Fruit fly (Drosophila melanogaster): Measurements from ENCODE around the gene RunxA.

RunxA gene

DNA sequence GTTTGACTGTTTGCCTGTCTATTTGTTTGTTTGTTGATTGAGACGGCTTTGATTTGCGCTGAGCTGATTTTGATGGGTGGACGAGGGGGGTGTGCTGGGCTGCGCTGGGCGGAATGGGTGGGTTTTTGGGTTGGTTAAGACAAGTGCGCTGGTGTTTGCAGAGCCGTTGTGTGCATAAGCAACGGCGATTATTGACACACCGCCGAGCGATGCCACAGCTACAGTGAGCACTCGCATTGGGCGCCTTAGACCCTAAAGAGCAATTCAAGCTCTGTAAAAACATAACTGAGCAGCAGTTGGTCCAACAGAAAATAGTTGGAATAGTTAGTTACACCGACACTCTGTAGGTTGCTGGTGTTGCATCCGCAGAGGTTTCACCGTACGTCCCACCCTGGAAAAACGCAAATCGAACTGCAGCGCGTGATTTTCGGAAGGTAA lies 31.4 kb upstream of the RunxA start (continued):
- peak; percentile 74 for TF ChIP-seq CG33213 (GFP tag; optimal IDR thresholded peaks at IDR 0.05)
- peak; percentile 73 for TF ChIP-seq ewg (GFP tag; optimal IDR thresholded peaks at IDR 0.05)
- peak; percentile 54 for TF ChIP-seq CG5180 (GFP tag; optimal IDR thresholded peaks at IDR 0.05)
- TF ChIP-seq MBD-R2 (GFP tag; IDR thresholded peaks at IDR 0.05) = peak; percentile 20; the same call in 1 of the 2 replicates
- TF ChIP-seq slp2 (GFP tag; optimal IDR thresholded peaks at IDR 0.05) = peak; percentile 74
- TF ChIP-seq CG1602 (GFP tag; optimal IDR thresholded peaks at IDR 0.05) = peak; percentile 74
- TF ChIP-seq MESR4 (GFP tag; optimal IDR thresholded peaks at IDR 0.05) = no peak
- peak; percentile 97 for TF ChIP-seq Ets65A (GFP tag)
- peak; percentile 63 for TF ChIP-seq CG9876 (GFP tag; optimal IDR thresholded peaks at IDR 0.05)
- TF ChIP-seq salm (tag; optimal IDR thresholded peaks at IDR 0.05) = peak; percentile 41
- peak; percentile 23 to 46 for TF ChIP-seq eve (GFP tag; optimal IDR thresholded peaks at IDR 0.05)
- peak; percentile 72 for TF ChIP-seq slbo (GFP tag; IDR thresholded peaks at IDR 0.05)
- TF ChIP-seq chn (GFP tag; optimal IDR thresholded peaks at IDR 0.05) = peak; percentile 77
- TF ChIP-seq dmrt99B (tag; optimal IDR thresholded peaks at IDR 0.05) = peak; percentile 75
- TF ChIP-seq CG18619 (GFP tag; optimal IDR thresholded peaks at IDR 0.05) = peak; percentile 75
- no peak for TF ChIP-seq Hr39 (optimal IDR thresholded peaks at IDR 0.05)
- peak; percentile 80 for TF ChIP-seq gce (GFP tag; IDR thresholded peaks at IDR 0.05)
- peak; percentile 58 for TF ChIP-seq CG4617 (GFP tag; optimal IDR thresholded peaks at IDR 0.05; ENCODE audit: borderline replicate concordance)
- TF ChIP-seq CG7987 (GFP tag; optimal IDR thresholded peaks at IDR 0.05) = peak; percentile 57
- peak; percentile 51; the same call in 1 of the 2 replicates for TF ChIP-seq NFAT (GFP tag; IDR thresholded peaks at IDR 0.05)
- no peak for TF ChIP-seq inv (GFP tag; IDR thresholded peaks at IDR 0.05; ENCODE audit: partially characterized antibody)
- TF ChIP-seq sna (GFP tag; IDR thresholded peaks at IDR 0.05; ENCODE audit: partially characterized antibody) = no peak
- no peak for TF ChIP-seq usp (GFP tag; optimal IDR thresholded peaks at IDR 0.05)
- peak; percentile 64 to 73 for TF ChIP-seq dpn (GFP tag; optimal IDR thresholded peaks at IDR 0.05)
- TF ChIP-seq Deaf1 (tag; optimal IDR thresholded peaks at IDR 0.05) = peak; percentile 6
- no peak for TF ChIP-seq insv (GFP tag; optimal IDR thresholded peaks at IDR 0.05)
- peak; percentile 88 for TF ChIP-seq Awh (GFP tag; IDR thresholded peaks at IDR 0.05)
- no peak for TF ChIP-seq lbe (GFP tag; optimal IDR thresholded peaks at IDR 0.05)
- TF ChIP-seq Abd-B (GFP tag; optimal IDR thresholded peaks at IDR 0.05) = peak; percentile 52
- peak; percentile 67 for TF ChIP-seq Atf3 (GFP tag; optimal IDR thresholded peaks at IDR 0.05)
- peak; percentile 42 for TF ChIP-seq trem (tag; optimal IDR thresholded peaks at IDR 0.05)
- TF ChIP-seq Hr51 (GFP tag; optimal IDR thresholded peaks at IDR 0.05) = peak; percentile 59 to 62
- peak; percentile 90 for TF ChIP-seq vvl (GFP tag; IDR thresholded peaks at IDR 0.05)
- peak; percentile 25 for TF ChIP-seq Fer2 (tag; optimal IDR thresholded peaks at IDR 0.05)
- TF ChIP-seq CG31365 (tag; optimal IDR thresholded peaks at IDR 0.05) = peak; percentile 61
- peak; percentile 81 for TF ChIP-seq CG10654 (GFP tag; optimal IDR thresholded peaks at IDR 0.05)
- peak; percentile 79 for TF ChIP-seq ssp (GFP tag; IDR thresholded peaks at IDR 0.05)
- peak; percentile 81 for TF ChIP-seq CG17328 (GFP tag; IDR thresholded peaks at IDR 0.05)
- TF ChIP-seq HLHmδ (GFP tag; optimal IDR thresholded peaks at IDR 0.05) = peak; percentile 49
- peak; percentile 46 for TF ChIP-seq TFAM (GFP tag; optimal IDR thresholded peaks at IDR 0.05)
- TF ChIP-seq lov (optimal IDR thresholded peaks at IDR 0.05) = no peak
- TF ChIP-seq lov (GFP tag; IDR thresholded peaks at IDR 0.05) = peak; percentile 87
- no peak for TF ChIP-seq CG2129 (GFP tag; IDR thresholded peaks at IDR 0.05; ENCODE audit: partially characterized antibody)
- peak; percentile 81 for TF ChIP-seq lmd (GFP tag; IDR thresholded peaks at IDR 0.05)
- TF ChIP-seq Six4 (GFP tag; optimal IDR thresholded peaks at IDR 0.05) = peak; percentile 77
- no peak for TF ChIP-seq vnd (GFP tag; IDR thresholded peaks at IDR 0.05; ENCODE audit: partially characterized antibody)
- peak; percentile 80 for TF ChIP-seq ranshi (GFP tag; IDR thresholded peaks at IDR 0.05)
- TF ChIP-seq br (optimal IDR thresholded peaks at IDR 0.05) = no peak
- TF ChIP-seq btn (GFP tag; optimal IDR thresholded peaks at IDR 0.05) = peak; percentile 82
- peak; percentile 25 for TF ChIP-seq sqz (GFP tag; optimal IDR thresholded peaks at IDR 0.05)
- peak; percentile 77 for TF ChIP-seq ind (GFP tag; optimal IDR thresholded peaks at IDR 0.05)
- TF ChIP-seq so (GFP tag; IDR thresholded peaks at IDR 0.05) = peak; percentile 80; the same call in 2 of the 3 replicates

Measured in whole organism, embryonic.